Fruit fly (Drosophila melanogaster): ENCODE measurements around the gene Prx2.

Prx2 gene

DNA sequence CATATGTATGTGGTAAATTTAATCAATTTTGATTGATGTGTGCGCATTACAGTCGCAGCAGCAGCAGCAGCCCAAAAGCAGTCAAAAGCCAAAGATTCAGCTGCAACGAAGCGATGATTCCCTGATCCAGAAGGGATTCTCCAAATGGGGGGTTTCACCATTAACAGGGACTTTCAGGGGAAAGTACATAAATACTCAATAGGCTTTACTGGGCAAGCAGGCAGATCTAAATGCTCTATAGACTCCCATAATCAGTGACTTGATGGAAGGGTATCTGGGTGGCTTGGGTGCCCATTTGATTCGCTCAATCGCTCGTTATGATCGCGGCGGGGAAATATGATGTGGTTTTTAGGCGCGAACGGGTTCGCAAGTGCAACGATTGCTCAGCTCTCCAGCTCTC lies 4.3 kb upstream of the Prx2 start:
- TF ChIP-seq noc (tag; optimal IDR thresholded peaks at IDR 0.05): no peak

DNA sequence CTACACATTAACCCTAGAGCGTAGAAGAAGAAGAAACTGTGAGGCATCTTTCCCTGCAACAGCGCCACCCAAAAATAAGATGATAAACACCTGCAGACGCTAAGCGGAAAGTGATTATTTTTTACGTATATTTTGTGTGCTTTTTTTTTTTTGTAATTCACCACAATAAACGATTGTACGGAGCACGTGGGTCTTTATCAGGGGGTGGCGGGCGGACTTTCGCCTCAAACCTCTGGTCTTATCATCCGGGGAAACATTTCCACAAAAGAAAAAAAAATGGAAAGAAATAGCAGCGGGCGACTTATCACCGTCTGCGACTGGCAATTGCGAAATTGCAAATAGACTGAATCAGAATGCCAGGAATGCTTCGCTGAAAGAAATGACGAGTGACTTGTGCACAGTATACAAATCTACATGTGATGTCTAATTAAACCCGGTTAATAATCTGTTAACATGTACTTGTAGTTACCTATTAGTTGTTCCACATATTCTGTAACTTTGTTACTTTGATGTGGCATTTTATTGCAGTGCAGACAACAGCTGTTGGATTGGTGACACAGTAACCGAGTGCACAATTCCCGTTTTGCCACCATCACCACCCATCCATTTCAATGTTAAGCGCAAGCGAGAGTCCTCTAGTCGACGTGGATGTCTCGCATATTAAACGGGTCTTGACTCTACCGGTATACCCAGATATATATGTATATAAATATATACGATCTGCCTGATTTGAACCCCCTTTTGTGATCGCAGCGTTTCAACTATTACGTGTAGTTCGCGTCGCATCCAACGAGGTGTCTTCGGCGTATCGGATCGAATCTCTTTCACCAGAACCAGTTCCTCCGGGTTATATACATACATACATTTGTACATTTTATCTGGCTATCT lies 2.4 kb downstream of the Prx2 start:
- TF ChIP-seq noc (tag; optimal IDR thresholded peaks at IDR 0.05): peak; percentile 66

DNA sequence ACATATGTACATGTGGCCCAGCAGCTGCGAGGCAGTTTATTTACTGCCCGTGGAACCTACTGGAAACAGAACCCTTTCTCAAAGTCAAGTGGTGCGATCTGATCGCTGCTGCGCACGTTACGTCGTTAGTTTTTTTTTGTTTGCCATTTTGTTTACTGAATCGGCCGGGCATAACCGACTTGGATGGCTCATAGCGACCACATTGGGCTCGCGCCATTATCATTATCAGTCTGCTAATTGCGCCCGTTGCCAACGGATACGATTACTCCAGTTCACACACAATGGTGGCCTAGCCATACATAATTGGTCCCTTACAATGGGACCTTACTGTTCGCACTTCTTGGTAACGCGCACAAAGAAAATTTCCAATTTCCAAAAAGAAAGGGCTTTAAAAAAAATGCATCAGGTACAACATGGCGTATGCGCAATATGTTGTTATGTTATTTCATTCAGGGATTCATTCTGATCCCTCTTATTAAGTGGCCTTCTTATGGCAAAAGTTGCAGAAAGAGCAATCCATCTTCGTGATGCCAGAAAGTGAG lies 3.1 kb downstream of the Prx2 start:
- TF ChIP-seq noc (tag; optimal IDR thresholded peaks at IDR 0.05): peak; percentile 61

DNA sequence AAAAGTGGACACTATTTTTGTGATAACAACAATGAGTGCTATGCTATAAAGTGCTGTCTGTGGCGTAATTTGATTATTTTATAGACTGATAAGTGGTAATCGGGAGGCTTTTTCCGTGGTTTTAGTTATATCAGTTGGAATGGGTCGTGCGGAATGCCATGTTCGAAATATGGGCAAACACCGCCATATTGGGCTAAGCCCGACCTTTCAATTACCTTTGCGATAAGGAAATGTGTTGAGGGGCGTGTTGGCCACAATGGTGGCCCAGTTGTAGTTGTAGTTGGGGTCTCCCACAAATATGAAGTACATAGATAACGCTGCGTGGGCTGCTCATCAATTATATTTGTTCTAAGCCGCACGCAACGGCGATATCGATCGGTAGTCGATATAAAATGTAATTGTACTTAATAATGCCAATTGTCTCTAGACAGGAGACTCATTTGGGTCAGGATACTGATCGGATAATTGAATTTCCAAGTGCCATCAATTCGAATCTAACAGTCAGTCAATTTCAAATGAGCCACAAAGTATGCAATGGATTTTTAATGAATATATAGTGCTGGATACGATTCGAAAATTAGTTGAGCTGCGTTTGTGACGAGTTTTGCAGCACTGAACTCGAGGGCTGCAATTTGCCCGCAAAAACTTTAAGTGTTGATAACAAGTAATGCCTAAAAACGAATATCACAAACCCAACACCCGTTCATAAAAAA lies 5.0 kb downstream of the Prx2 start:
- TF ChIP-seq noc (tag; optimal IDR thresholded peaks at IDR 0.05): peak; percentile 52

DNA sequence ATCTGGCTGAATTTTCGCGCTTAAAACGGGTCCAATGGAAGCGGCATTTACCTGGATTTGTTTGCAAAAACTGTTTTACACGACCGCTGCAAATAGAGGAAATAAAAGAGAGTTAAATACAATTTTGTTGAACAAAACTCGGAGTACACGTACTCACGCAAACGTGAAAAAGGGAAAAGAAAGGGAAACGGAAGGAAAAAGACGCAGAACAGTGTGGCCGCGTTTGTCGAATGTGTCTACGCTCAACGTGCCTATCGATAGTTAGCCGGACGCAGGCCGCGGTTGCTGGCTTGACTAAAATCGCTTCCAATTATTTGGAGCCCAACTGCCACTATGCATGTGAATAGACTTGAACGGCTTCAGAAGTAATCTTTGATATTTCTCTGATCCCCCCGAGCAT lies 7.8 kb downstream of the Prx2 start, which contains the start of gene RpS15Aa:
Gene RpS15Aa, minus strand, starts transcription at position 252 of the 400 bp plus-strand sequence.
- peak; percentile 51 for TF ChIP-seq noc (tag; optimal IDR thresholded peaks at IDR 0.05)

DNA sequence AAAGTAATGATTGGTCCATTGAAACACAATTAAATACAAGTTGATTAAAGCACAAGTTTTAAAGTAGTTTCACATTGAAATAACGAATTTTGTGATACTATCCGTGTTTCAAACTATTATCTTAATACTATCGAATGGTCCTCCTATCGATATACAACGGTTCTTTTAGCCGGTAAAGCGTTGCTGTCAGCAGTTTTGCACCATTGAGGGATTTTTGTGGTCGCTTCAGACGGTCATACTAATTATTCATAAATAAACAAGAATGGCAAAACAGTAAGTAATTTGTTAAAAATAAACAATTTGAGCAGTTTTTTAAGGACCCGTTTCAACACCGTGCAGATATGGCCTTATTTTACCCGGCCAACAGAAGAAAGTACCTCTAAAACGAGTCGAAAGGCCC lies 8.5 kb downstream of the Prx2 start, which contains the start of gene CG15747:
Gene CG15747, plus strand, starts transcription at position 206 of the 400 bp plus-strand sequence.
- TF ChIP-seq noc (tag; optimal IDR thresholded peaks at IDR 0.05): no peak

DNA sequence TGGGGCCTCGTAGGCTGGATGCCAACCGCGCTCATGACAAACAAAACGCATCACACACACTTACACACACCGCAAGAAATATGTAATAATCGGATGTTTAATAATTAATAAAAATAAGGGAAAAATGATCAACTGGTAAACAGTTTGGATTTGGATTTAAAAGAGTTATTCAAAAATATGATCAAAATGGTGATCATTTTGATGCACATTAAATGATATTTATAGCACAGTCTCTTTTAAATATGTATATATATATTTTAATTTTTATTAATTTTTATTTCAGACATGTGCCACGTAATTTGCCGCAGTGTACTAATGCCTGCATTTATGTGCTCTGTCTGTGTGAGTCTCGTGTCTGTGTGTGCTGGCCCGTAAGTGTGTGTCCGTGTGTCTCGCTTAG lies 15.7 kb downstream of the Prx2 start:
- TF ChIP-seq noc (tag; optimal IDR thresholded peaks at IDR 0.05): no peak

DNA sequence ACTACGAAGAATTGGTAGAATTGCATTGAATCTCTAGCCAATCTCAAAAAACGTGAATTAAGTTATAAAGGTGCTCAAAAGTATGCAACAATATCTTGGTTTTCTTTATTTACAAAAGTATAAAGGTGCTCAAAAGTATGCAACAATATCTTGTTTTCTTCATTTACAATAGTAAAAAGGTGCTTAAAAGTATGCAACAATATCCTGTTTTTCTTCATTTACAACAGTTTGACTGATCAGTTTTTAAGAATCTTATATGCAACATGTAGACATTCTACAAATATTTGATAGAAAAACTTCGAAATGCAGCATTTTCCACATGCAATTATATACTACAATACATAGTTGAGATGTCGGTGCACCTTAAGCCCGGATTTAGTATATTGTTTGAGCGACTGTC lies 17.4 kb downstream of the Prx2 start:
- no peak for TF ChIP-seq noc (tag; optimal IDR thresholded peaks at IDR 0.05)

DNA sequence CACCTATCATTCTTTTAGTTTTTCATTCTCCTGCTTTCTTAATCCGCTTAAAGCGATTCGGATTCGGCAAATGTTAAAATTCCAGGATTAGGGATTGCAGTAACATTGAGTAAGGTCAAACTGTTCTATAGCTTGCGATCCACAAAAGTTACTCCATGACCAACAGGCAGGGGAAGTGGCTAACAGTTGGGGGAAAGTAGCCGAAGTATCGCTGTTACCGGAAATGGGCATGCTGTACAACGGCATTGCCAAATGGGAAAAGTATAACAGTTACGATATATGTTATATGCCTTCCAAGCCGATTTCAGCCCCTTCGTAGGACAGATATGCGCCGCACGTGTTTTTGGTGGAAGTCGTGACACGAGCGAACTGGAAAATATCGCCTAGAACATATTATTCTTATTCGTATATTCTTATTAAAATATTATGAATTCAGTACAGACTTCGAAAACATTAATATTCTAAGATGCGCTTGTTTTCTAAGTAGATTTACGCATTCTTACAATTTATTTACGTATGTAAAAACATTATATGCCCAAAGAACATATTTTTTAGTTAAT lies 28.7 kb downstream of the Prx2 start:
- no peak for TF ChIP-seq noc (tag; optimal IDR thresholded peaks at IDR 0.05)

DNA sequence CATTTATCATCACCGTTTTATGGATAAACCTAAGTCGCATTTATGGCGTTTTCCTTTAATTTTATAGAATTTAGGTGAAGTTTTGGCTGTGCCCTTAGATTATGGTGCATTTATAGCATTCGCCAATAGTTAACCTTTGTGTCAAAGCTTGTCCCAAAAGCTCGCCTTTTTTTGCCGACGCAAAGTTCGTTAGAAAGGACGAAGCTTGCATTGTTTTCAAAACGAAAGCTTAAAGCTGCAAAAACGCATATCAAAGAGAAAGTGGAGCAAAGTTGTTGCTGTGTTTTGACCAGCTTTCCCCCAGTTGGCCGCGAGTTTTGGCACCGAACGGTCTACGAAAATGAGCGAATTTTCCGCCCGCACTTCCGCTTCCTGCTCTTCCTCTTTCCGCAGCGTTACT lies 29.3 kb downstream of the Prx2 start, which contains the start of gene Syt12:
Gene Syt12, plus strand, starts transcription at position 301 of the 400 bp plus-strand sequence.
- TF ChIP-seq noc (tag; optimal IDR thresholded peaks at IDR 0.05): no peak

DNA sequence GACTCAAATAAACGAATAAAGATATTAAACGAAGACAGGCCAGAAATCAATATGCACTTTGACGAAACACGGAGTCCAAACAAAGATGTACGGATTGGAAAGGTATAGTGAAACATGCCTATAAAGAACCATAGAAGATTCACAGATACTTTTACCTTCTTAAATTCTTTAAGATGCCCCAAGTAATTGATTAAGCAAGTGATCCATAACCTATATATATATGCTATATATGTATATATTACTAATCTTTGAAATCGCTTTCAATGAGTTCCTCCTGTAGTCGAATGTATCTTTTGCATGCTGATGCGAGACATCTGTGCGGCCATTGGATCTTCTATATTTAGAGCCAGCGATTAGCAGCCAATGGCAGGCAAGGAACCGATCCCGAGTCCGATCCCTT lies 38.5 kb downstream of the Prx2 start, which contains the start of gene dmrt11E:
Gene dmrt11E, plus strand, starts transcription at position 43 of the 400 bp plus-strand sequence.
- TF ChIP-seq noc (tag; optimal IDR thresholded peaks at IDR 0.05): no peak

DNA sequence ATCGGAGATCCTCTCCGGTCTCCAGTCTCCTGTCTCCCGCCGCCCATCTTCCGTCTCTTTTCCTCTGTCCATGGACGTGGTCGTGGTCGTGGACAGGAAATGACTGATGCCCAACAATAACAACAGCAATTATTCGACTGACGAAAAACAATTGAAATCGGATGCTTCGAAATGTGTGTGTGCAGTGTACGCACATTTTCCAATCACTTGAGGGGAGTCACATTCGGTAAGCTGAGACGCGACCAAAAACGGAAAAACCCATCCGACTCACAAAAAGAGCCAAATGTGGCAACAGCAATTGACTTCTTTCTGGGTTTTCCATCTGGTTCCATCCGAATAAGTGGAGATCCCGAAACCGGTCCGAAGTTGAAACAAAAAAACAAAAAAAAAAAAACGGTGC lies 39.8 kb downstream of the Prx2 start:
- TF ChIP-seq noc (tag; optimal IDR thresholded peaks at IDR 0.05): no peak

DNA sequence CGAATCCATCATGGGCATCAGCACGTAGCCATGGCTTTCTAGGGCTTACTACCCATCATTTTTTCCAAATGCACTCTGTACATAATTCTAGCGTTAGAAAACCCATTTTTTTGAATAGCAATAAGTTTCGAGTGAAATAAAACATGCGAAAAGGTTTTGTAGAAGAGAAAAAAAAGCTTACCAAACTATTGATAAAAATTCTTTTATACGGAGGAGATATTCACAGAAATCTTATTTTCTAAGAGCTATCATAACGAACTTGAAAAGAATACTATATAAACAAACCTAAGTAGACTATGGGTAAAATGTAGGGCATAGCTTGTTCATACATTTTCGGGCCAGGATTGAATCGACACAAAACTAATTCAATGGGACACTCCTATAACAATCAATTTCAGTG lies 40.7 kb downstream of the Prx2 start, which contains the start of gene CG1640:
Gene CG1640, plus strand, starts transcription at position 301 of the 400 bp plus-strand sequence.
- TF ChIP-seq noc (tag; optimal IDR thresholded peaks at IDR 0.05): no peak

DNA sequence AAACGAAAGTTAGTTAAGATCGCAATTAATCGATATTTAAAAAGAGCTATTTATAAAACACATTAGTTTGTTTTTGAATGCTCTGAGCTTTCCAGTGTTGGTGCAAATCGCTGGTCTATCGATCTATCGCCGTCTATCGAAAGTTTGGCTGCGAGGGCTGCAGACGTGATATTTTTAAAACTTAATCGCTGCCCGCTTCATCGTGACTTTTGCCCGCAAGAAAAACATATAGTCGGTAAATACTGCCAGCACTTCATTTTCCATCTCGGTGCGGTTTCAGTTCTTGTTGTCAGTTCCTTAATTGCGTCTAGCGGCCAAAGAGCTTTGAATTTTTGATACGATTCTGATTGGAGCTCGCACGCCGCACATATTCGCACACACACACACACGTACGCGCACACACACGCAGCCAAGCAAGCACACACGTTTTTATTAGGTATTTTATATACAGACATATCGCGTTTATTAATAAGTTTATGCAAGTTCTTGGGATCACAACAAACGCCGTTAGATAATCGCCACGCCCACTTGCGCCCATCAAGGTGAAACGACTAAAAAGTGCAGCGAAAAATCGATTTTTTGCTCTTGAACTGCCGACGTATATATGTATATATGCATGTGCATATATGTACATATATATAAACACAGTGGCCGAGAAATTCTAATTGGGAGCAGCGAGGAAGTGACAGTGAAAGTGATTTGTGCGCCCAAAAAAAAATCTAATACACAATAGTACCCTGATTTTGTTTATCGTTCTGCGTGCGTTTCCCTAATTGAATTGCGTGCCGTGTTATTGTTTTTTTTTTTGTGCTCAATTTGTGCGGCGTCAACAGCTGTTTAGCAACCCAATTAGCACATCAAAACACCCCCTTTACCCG lies 41.4 kb downstream of the Prx2 start:
- peak; percentile 37 for TF ChIP-seq noc (tag; optimal IDR thresholded peaks at IDR 0.05)

DNA sequence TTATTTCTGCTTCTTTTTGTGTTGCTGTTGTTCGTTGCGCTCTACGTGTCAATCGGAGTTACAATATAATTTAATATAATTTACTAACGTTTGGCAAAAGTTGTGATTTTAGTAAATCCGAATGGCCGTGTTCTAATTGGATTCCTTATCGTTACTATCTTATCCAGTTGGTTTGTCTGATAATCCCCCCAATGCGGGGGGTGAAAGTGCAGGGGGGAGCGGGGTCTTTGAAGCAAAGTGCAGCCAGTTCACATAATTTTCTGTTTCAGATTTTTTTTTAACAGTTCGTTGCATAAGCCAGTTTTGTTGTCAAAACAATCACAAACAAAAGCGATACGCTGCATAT lies 42.1 kb downstream of the Prx2 start:
- no peak for TF ChIP-seq noc (tag; optimal IDR thresholded peaks at IDR 0.05)

Measured in whole organism, larva.